Fruit fly (Drosophila melanogaster) whole organism, embryonic: ENCODE results near the gene Dhc93AB.

Experiments
- ATbp ChIP-seq: fragments of 200-800 bp; sonication (Bioruptor generic); optimal IDR thresholded peaks from 2 replicates; lab custom pipeline; 2017; ENCODE audit warnings: missing biosample characterization, mild to moderate bottlenecking, missing genetic modification characterization, missing genetic modification reagents
- Aef1 ChIP-seq: fragments of 200-800 bp; sonication (Bioruptor generic); IDR thresholded peaks from 3 replicates; pipeline ENCODE4 v1.3.6; 2022; ENCODE audit warnings: missing biosample characterization, missing genetic modification characterization
- CG10209 ChIP-seq: fragments of 200-800 bp; sonication (Bioruptor generic); optimal IDR thresholded peaks from 3 replicates; lab custom pipeline; 2017; ENCODE audit warnings: missing biosample characterization, mild to moderate bottlenecking, missing genetic modification characterization, missing genetic modification reagents
- CG10366 ChIP-seq: fragments of 200-800 bp; sonication (Bioruptor generic); IDR thresholded peaks from 2 replicates; pipeline ENCODE4 v1.3.6; 2022; ENCODE audit warnings: missing biosample characterization, missing genetic modification characterization
- CG12155 ChIP-seq: fragments of 200-800 bp; sonication (Bioruptor generic); optimal IDR thresholded peaks from 3 replicates; lab custom pipeline; 2016; ENCODE audit warnings: missing biosample characterization, missing genetic modification characterization
- CG14050 ChIP-seq: fragments of 200-800 bp; sonication (Bioruptor generic); IDR thresholded peaks from 3 replicates; pipeline ENCODE4 v1.3.6; 2022; ENCODE audit warnings: missing biosample characterization, missing genetic modification characterization
- CG14710 ChIP-seq: fragments of 200-800 bp; sonication (Bioruptor generic); optimal IDR thresholded peaks from 3 replicates; lab custom pipeline; 2019; ENCODE audit warnings: missing biosample characterization, mild to moderate bottlenecking, missing genetic modification characterization, moderate library complexity
- CG18011 ChIP-seq: fragments of 200-800 bp; sonication (Bioruptor generic); optimal IDR thresholded peaks from 2 replicates; lab custom pipeline; 2017; ENCODE audit warnings: missing biosample characterization, missing genetic modification characterization, mild to moderate bottlenecking, moderate library complexity, missing genotype
- CG18476 ChIP-seq: fragments of 200-800 bp; sonication (Bioruptor generic); optimal IDR thresholded peaks from 2 replicates; lab custom pipeline; 2016; ENCODE audit warnings: missing biosample characterization, mild to moderate bottlenecking, missing genetic modification characterization
- CG31365 ChIP-seq: fragments of 200-800 bp; sonication (Bioruptor generic); optimal IDR thresholded peaks from 2 replicates; lab custom pipeline; 2018; ENCODE audit warnings: missing biosample characterization, mild to moderate bottlenecking, missing genetic modification characterization
- CG32767 ChIP-seq: fragments of 200-800 bp; sonication (Bioruptor generic); IDR thresholded peaks from 2 replicates; pipeline ENCODE4 v1.3.6; 2022; ENCODE audit warnings: missing biosample characterization, missing genetic modification characterization
- CG3838 ChIP-seq: fragments of 200-800 bp; sonication (Bioruptor generic); optimal IDR thresholded peaks from 3 replicates; lab custom pipeline; 2016; ENCODE audit warnings: missing biosample characterization, missing genetic modification characterization
- CG5245 ChIP-seq: fragments of 200-800 bp; sonication (Bioruptor generic); optimal IDR thresholded peaks from 3 replicates; lab custom pipeline; 2016; ENCODE audit warnings: missing biosample characterization, missing genetic modification characterization
- CG6813 ChIP-seq: fragments of 200-800 bp; sonication (Bioruptor generic); optimal IDR thresholded peaks from 2 replicates; lab custom pipeline; 2017; ENCODE audit warnings: missing biosample characterization, missing genetic modification characterization, mild to moderate bottlenecking, moderate library complexity, missing genetic modification reagents
- CG8359 ChIP-seq: fragments of 200-800 bp; sonication (Bioruptor generic); optimal IDR thresholded peaks from 2 replicates; lab custom pipeline; 2017; ENCODE audit warnings: missing biosample characterization, mild to moderate bottlenecking, missing genetic modification characterization, borderline replicate concordance
- CG8944 ChIP-seq: fragments of 200-800 bp; sonication (Bioruptor generic); optimal IDR thresholded peaks from 3 replicates; lab custom pipeline; 2016; ENCODE audit warnings: missing biosample characterization, missing genetic modification characterization
- Dp ChIP-seq: fragments of 200-800 bp; sonication (Bioruptor generic); optimal IDR thresholded peaks from 2 replicates; lab custom pipeline; 2018; ENCODE audit warnings: missing biosample characterization, mild to moderate bottlenecking, missing genetic modification characterization, moderate library complexity
- Eip74EF ChIP-seq, 2 experiments: fragments of 200-800 bp in 1 of 2; fragments of >200 bp in 1 of 2; sonication (Bioruptor generic) in 1 of 2; optimal IDR thresholded peaks; 2 replicates each; lab custom pipeline; 2017 to 2019; ENCODE audit warnings: missing biosample characterization in 2 of 2, missing genetic modification characterization in 2 of 2, mild to moderate bottlenecking in 1 of 2, moderate library complexity in 1 of 2
- Fer2 ChIP-seq: fragments of 200-800 bp; sonication (Bioruptor generic); optimal IDR thresholded peaks from 2 replicates; lab custom pipeline; 2018; ENCODE audit warnings: missing biosample characterization, mild to moderate bottlenecking, missing genetic modification characterization, moderate library complexity
- Hand ChIP-seq: fragments of 200-800 bp; sonication (Bioruptor generic); optimal IDR thresholded peaks from 2 replicates; lab custom pipeline; 2017; ENCODE audit warnings: mild to moderate bottlenecking, missing biosample characterization, missing genetic modification reagents, missing genetic modification characterization
- Hey ChIP-seq: fragments of 200-800 bp; sonication (Bioruptor generic); optimal IDR thresholded peaks from 3 replicates; lab custom pipeline; 2018; ENCODE audit warnings: missing biosample characterization, mild to moderate bottlenecking, missing genetic modification characterization
- HmgD ChIP-seq: fragments of 200-800 bp; sonication (Bioruptor generic); optimal IDR thresholded peaks from 3 replicates; lab custom pipeline; 2016; ENCODE audit warnings: missing biosample characterization, missing genetic modification characterization
- Lhr ChIP-seq: fragments of 200-800 bp; sonication (Bioruptor generic); optimal IDR thresholded peaks from 3 replicates; lab custom pipeline; 2017; ENCODE audit warnings: mild to moderate bottlenecking, missing biosample characterization, missing genetic modification reagents, missing genetic modification characterization
- NC2α ChIP-seq: fragments of 200-800 bp; sonication (Bioruptor generic); optimal IDR thresholded peaks from 2 replicates; lab custom pipeline; 2016; ENCODE audit warnings: missing biosample characterization, missing genetic modification characterization
- NK7.1 ChIP-seq: fragments of 200-800 bp; sonication (Bioruptor generic); optimal IDR thresholded peaks from 3 replicates; lab custom pipeline; 2016; ENCODE audit warnings: missing biosample characterization, missing genetic modification characterization
- Nf-YA ChIP-seq: fragments of 200-800 bp; sonication (Bioruptor generic); IDR thresholded peaks from 2 replicates; pipeline ENCODE4 v1.3.6; 2022; ENCODE audit warnings: missing biosample characterization, missing genetic modification characterization
- Nf-YB ChIP-seq: fragments of 200-800 bp; sonication (Bioruptor generic); optimal IDR thresholded peaks from 3 replicates; lab custom pipeline; 2019; ENCODE audit warnings: missing biosample characterization, mild to moderate bottlenecking, missing genetic modification characterization, moderate library complexity
- Oaz ChIP-seq: fragments of 200-800 bp; sonication (Bioruptor generic); IDR thresholded peaks from 2 replicates; pipeline ENCODE4 v1.3.6; 2022; ENCODE audit warnings: missing biosample characterization, missing genetic modification characterization
- Sox100B ChIP-seq: fragments of 200-800 bp; sonication (Bioruptor generic); optimal IDR thresholded peaks from 3 replicates; lab custom pipeline; 2018; ENCODE audit warnings: missing biosample characterization, mild to moderate bottlenecking, missing genetic modification characterization
- Sry-δ ChIP-seq: fragments of 200-800 bp; sonication (Bioruptor generic); optimal IDR thresholded peaks from 2 replicates; lab custom pipeline; 2016; ENCODE audit warnings: missing biosample characterization, missing genetic modification characterization
- YL-1 ChIP-seq: fragments of 200-800 bp; sonication (Bioruptor generic); optimal IDR thresholded peaks from 3 replicates; lab custom pipeline; 2017; ENCODE audit warnings: missing biosample characterization, mild to moderate bottlenecking, missing genetic modification characterization
- btn ChIP-seq: fragments of 200-800 bp; sonication (Bioruptor generic); optimal IDR thresholded peaks from 2 replicates; lab custom pipeline; 2016; ENCODE audit warnings: missing biosample characterization, missing genetic modification characterization
- cato ChIP-seq: fragments of 200-800 bp; sonication (Bioruptor generic); optimal IDR thresholded peaks from 2 replicates; lab custom pipeline; 2016; ENCODE audit warnings: missing biosample characterization, missing genetic modification characterization, borderline replicate concordance
- caup ChIP-seq: fragments of 200-800 bp; sonication (Bioruptor generic); optimal IDR thresholded peaks from 3 replicates; lab custom pipeline; 2017; ENCODE audit warnings: missing biosample characterization, mild to moderate bottlenecking, missing genetic modification characterization, moderate library complexity; ENCODE audit not compliant: severe bottlenecking
- da ChIP-seq: fragments of 200-800 bp; sonication (Bioruptor generic); optimal IDR thresholded peaks from 2 replicates; lab custom pipeline; 2016; ENCODE audit warnings: missing biosample characterization, missing genetic modification characterization
- dmrt11E ChIP-seq: fragments of 200-800 bp; sonication (Bioruptor generic); optimal IDR thresholded peaks from 3 replicates; lab custom pipeline; 2018; ENCODE audit warnings: missing biosample characterization, mild to moderate bottlenecking, missing genetic modification characterization, moderate library complexity
- en ChIP-seq: fragments of 200-800 bp; sonication (Bioruptor generic); optimal IDR thresholded peaks from 2 replicates; lab custom pipeline; 2016; ENCODE audit warnings: missing biosample characterization, missing genetic modification characterization
- eyg ChIP-seq: fragments of 200-800 bp; sonication (Bioruptor generic); optimal IDR thresholded peaks from 3 replicates; lab custom pipeline; 2016; ENCODE audit warnings: missing biosample characterization, missing genetic modification characterization
- fu2 ChIP-seq: fragments of 200-800 bp; sonication (Bioruptor generic); optimal IDR thresholded peaks from 2 replicates; lab custom pipeline; 2016; ENCODE audit warnings: missing biosample characterization, missing genetic modification characterization
- gsb-n ChIP-seq: fragments of 200-800 bp; sonication (Bioruptor generic); optimal IDR thresholded peaks from 3 replicates; lab custom pipeline; 2018; ENCODE audit warnings: missing biosample characterization, mild to moderate bottlenecking, missing genetic modification characterization
- hkb ChIP-seq, 2 experiments: fragments of 200-800 bp in 1 of 2; fragments of >200 bp in 1 of 2; sonication (Bioruptor generic) in 1 of 2; IDR thresholded peaks in 1 of 2; optimal IDR thresholded peaks in 1 of 2; 2 replicates each; pipeline versions ENCODE4 v1.3.6 to Lab custom; 2017 to 2022; ENCODE audit warnings: missing biosample characterization in 1 of 2, missing genetic modification characterization in 1 of 2
- lbe ChIP-seq: fragments of 200-800 bp; sonication (Bioruptor generic); optimal IDR thresholded peaks from 2 replicates; lab custom pipeline; 2016; ENCODE audit warnings: missing biosample characterization, mild to moderate bottlenecking, missing genetic modification characterization
- lilli ChIP-seq: fragments of 200-800 bp; sonication (Bioruptor generic); optimal IDR thresholded peaks from 3 replicates; lab custom pipeline; 2016; ENCODE audit warnings: missing biosample characterization, missing genetic modification characterization
- luna ChIP-seq: fragments of 200-800 bp; sonication (Bioruptor generic); optimal IDR thresholded peaks from 2 replicates; lab custom pipeline; 2016; ENCODE audit warnings: missing biosample characterization, missing genetic modification characterization
- prd ChIP-seq, 3 experiments: fragments of >200 bp in 2 of 3; fragments of 200-800 bp in 1 of 3; sonication (Bioruptor generic) in 1 of 3; optimal IDR thresholded peaks in 2 of 3; IDR thresholded peaks in 1 of 3; 2 replicates in 2 of 3; 3 replicates in 1 of 3; pipeline versions ENCODE4 v1.3.6 to Lab custom; 2017 to 2022; ENCODE audit warnings: missing biosample characterization in 1 of 3, missing genetic modification characterization in 1 of 3
- ssp ChIP-seq: fragments of 200-800 bp; sonication (Bioruptor generic); IDR thresholded peaks from 2 replicates; pipeline ENCODE4 v1.3.6; 2022; ENCODE audit warnings: missing biosample characterization, missing genetic modification characterization
- ttk ChIP-seq: fragments of 200-800 bp; sonication (Bioruptor generic); IDR thresholded peaks from 2 replicates; pipeline ENCODE4 v2.1.2; 2022; ENCODE audit warnings: missing biosample characterization, missing genetic modification characterization
- unc-4 ChIP-seq: fragments of 200-800 bp; sonication (Bioruptor generic); IDR thresholded peaks from 2 replicates; pipeline ENCODE4 v1.3.6; 2022; ENCODE audit warnings: missing biosample characterization, missing genetic modification characterization; ENCODE audit not compliant: partially characterized antibody

Gene Dhc93AB

DNA sequence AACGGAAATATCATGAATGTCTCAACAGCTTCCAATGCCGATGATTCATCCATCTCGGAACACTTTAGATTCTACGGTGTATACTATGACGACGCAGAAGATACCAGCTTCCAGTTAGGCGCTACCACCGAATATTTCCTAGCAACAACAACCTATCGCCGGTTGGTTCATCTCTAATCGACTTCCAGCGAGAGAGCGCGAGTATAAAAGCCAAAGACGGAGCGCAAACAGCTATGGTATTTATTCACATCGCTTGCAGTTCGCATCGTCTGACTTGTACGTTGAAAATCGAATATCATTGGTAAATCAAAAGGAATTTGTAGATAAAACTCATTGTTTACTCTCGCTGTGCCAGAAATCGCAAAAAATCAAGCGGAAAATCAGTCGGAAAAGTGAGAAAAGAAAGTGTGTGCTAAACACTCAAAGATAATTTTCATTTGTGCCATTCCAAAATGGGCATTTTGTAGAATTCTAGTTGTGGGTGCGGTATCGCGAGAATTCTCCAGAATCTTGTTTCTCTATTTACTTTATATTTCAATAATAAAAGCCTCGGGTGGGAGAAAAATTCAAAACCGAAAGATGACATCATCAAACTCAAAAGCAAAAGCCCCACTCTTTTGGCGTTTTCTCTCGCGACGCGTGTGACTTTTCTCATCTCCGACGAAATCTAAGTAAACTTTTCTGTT is 22.9 kb upstream of the Dhc93AB start, which contains the start of gene AnxB9 (continued):
- TF ChIP-seq Eip74EF (GFP tag; optimal IDR thresholded peaks at IDR 0.05; lab: Kevin White, UChicago) (peak in 1 of 2 experiments; percentile 49), Hand (GFP tag; lab: Kevin White, UChicago) (peak; percentile 75), eyg (GFP tag; lab: Kevin White, UChicago) (peak; percentile 17), fu2 (no peak), CG31365 (tag; lab: Kevin White, UChicago) (peak; percentile 55), Aef1 (GFP tag; lab: Robert Waterston, UW) (peak; percentile 50; the same call in 2 of the 3 replicates), CG5245 (GFP tag; lab: Kevin White, UChicago) (no peak), ssp (GFP tag; lab: Robert Waterston, UW) (no peak), CG10209 (GFP tag; lab: Kevin White, UChicago) (no peak), Nf-YB (GFP tag; lab: Kevin White, UChicago) (no peak), CG12155 (GFP tag; lab: Kevin White, UChicago) (peak; percentile 46), Sox100B (GFP tag; lab: Kevin White, UChicago) (no peak), NC2α (GFP tag; lab: Kevin White, UChicago) (peak; percentile 51), Fer2 (no peak), CG18011 (GFP tag; lab: Kevin White, UChicago) (no peak), ttk (GFP tag; lab: Robert Waterston, UW) (0 out of 2 replicates have a peak, but pooled peaks have one; percentile 30), CG14710 (tag; lab: Kevin White, UChicago) (no peak), HmgD (no peak), Dp (GFP tag; lab: Kevin White, UChicago) (no peak), hkb (optimal IDR thresholded peaks at IDR 0.05; lab: Kevin White, UChicago) (no peak), hkb (GFP tag; IDR thresholded peaks at IDR 0.05; lab: Robert Waterston, UW) (peak; percentile 67), lbe (GFP tag; lab: Kevin White, UChicago) (peak; percentile 68), Lhr (no peak), CG3838 (GFP tag; lab: Kevin White, UChicago) (no peak), btn (GFP tag; lab: Kevin White, UChicago) (no peak), Oaz (GFP tag; lab: Robert Waterston, UW) (no peak), CG18476 (GFP tag; lab: Kevin White, UChicago) (no peak), unc-4 (GFP tag; lab: Robert Waterston, UW) (no peak; the same call in 1 of the 2 replicates), Hey (tag; lab: Kevin White, UChicago) (no peak), gsb-n (no peak), cato (no peak), CG8359 (no peak), prd (optimal IDR thresholded peaks at IDR 0.05; lab: Kevin White, UChicago) (no peak), prd (GFP tag; IDR thresholded peaks at IDR 0.05; lab: Robert Waterston, UW) (0 out of 3 replicates have a peak, but pooled peaks have one; percentile 11), CG8944 (GFP tag; lab: Kevin White, UChicago) (no peak), YL-1 (GFP tag; lab: Kevin White, UChicago) (no peak), CG32767 (no peak), Sry-δ (GFP tag; lab: Kevin White, UChicago) (peak; percentile 82), luna (GFP tag; lab: Kevin White, UChicago) (no peak), ATbp (no peak), CG10366 (GFP tag; lab: Robert Waterston, UW) (no peak), dmrt11E (no peak), en (GFP tag; lab: Kevin White, UChicago) (no peak), CG14050 (GFP tag; lab: Robert Waterston, UW) (no peak), caup (GFP tag; lab: Kevin White, UChicago) (peak; percentile 60), Nf-YA (GFP tag; lab: Robert Waterston, UW) (no peak), lilli (peak; percentile 47), NK7.1 (peak; percentile 10), CG6813 (GFP tag; lab: Kevin White, UChicago) (peak; percentile 9), da (GFP tag; lab: Kevin White, UChicago) (no peak)
